Worm (Caenorhabditis elegans) whole organism, L1 larva: ENCODE measurements around the gene ugt-58.

Experiments used
- C16A3.4 ChIP-seq: fragments of 150-350 bp; optimal IDR thresholded peaks from 2 replicates; lab custom pipeline; 2014; ENCODE audit warnings: missing biosample characterization, missing genetic modification characterization
- C34B4.2 ChIP-seq: sonication (generic microtip); optimal IDR thresholded peaks from 2 replicates; lab custom pipeline; 2017; ENCODE audit warnings: mild to moderate bottlenecking, missing genetic modification characterization, missing compliant biosample characterization
- F16B12.6 ChIP-seq: fragments of 150-350 bp; optimal IDR thresholded peaks from 2 replicates; lab custom pipeline; 2014; ENCODE audit warnings: missing biosample characterization, missing genetic modification characterization
- Y116A8C.19 ChIP-seq: sonication (generic microtip); optimal IDR thresholded peaks from 2 replicates; lab custom pipeline; 2016; ENCODE audit warnings: missing compliant biosample characterization, missing genetic modification characterization, borderline replicate concordance
- aha-1 ChIP-seq: fragments of 150-350 bp; optimal IDR thresholded peaks from 2 replicates; lab custom pipeline; 2014; ENCODE audit warnings: missing biosample characterization, missing genetic modification characterization
- ama-1 ChIP-seq: fragments of 150-350 bp; optimal IDR thresholded peaks from 2 replicates; lab custom pipeline; 2014
- blmp-1 ChIP-seq: fragments of 150-350 bp; optimal IDR thresholded peaks from 2 replicates; lab custom pipeline; 2014; ENCODE audit warnings: missing biosample characterization, missing genetic modification characterization
- ceh-82 ChIP-seq, 3 experiments: fragments of 150-350 bp in 1 of 3; sonication (generic microtip) in 2 of 3; optimal IDR thresholded peaks; 2 replicates each; lab custom pipeline; 2014 to 2017; ENCODE audit warnings: missing biosample characterization in 3 of 3, missing genetic modification characterization in 3 of 3
- ces-1 ChIP-seq: fragments of 150-350 bp; optimal IDR thresholded peaks from 2 replicates; lab custom pipeline; 2014; ENCODE audit warnings: missing biosample characterization, missing genetic modification reagents, missing genetic modification characterization
- dpl-1 ChIP-seq, 3 experiments: fragments of 150-350 bp in 2 of 3; sonication (generic microtip) in 1 of 3; optimal IDR thresholded peaks; 2 replicates each; lab custom pipeline; 2014 to 2017; ENCODE audit warnings: missing biosample characterization in 3 of 3, missing genetic modification characterization in 3 of 3, missing genetic modification reagents in 3 of 3
- efl-1 ChIP-seq, 4 experiments: fragments of 150-350 bp; optimal IDR thresholded peaks in 3 of 4; peaks in 1 of 4; 1 replicate in 1 of 4; 2 replicates in 3 of 4; lab custom pipeline; 2014; ENCODE audit warnings: missing biosample characterization in 2 of 4, missing genetic modification characterization in 2 of 4, missing genetic modification reagents in 2 of 4
- efl-3 ChIP-seq: fragments of 200-800 bp; sonication (Bioruptor generic); optimal IDR thresholded peaks from 2 replicates; lab custom pipeline; 2018; ENCODE audit warnings: mild to moderate bottlenecking, missing genetic modification characterization, missing compliant biosample characterization
- egl-13 ChIP-seq: sonication (generic microtip); optimal IDR thresholded peaks from 2 replicates; lab custom pipeline; 2016; ENCODE audit warnings: missing genotype, missing genetic modification reagents, missing genetic modification characterization, missing compliant biosample characterization
- elt-2 ChIP-seq: sonication (generic microtip); optimal IDR thresholded peaks from 2 replicates; lab custom pipeline; 2016; ENCODE audit warnings: missing genetic modification characterization, mild to moderate bottlenecking, inconsistent platforms, missing compliant biosample characterization, missing genetic modification reagents
- elt-3 ChIP-seq, 6 experiments: fragments of 150-350 bp in 1 of 6; sonication (generic microtip); optimal IDR thresholded peaks; 2 replicates each; lab custom pipeline; 2017 to 2018; ENCODE audit warnings: missing biosample characterization in 6 of 6, missing genetic modification characterization in 6 of 6, inconsistent platforms in 1 of 6
- hpl-2 ChIP-seq: fragments of 150-350 bp; optimal IDR thresholded peaks from 2 replicates; lab custom pipeline; 2014; ENCODE audit warnings: missing biosample characterization, missing genetic modification reagents, missing genetic modification characterization
- jun-1 ChIP-seq: fragments of 150-350 bp; optimal IDR thresholded peaks from 2 replicates; lab custom pipeline; 2014; ENCODE audit warnings: missing biosample characterization, missing genetic modification reagents, missing genetic modification characterization
- lin-13 ChIP-seq: fragments of 150-350 bp; optimal IDR thresholded peaks from 2 replicates; lab custom pipeline; 2014; ENCODE audit warnings: missing biosample characterization, missing genetic modification reagents, missing genetic modification characterization
- lin-14 ChIP-seq: fragments of 200-800 bp; sonication (Bioruptor generic); optimal IDR thresholded peaks from 2 replicates; lab custom pipeline; 2018; ENCODE audit warnings: mild to moderate bottlenecking, missing genetic modification characterization, moderate library complexity, missing compliant biosample characterization
- lin-15B ChIP-seq: fragments of 150-350 bp; sonication (generic microtip); optimal IDR thresholded peaks from 3 replicates; lab custom pipeline; 2014; ENCODE audit warnings: missing biosample characterization, missing genetic modification characterization
- lin-35 ChIP-seq, 2 experiments: fragments of 150-350 bp; optimal IDR thresholded peaks; 2 replicates each; lab custom pipeline; 2014; ENCODE audit warnings: missing biosample characterization in 2 of 2, missing genetic modification characterization in 2 of 2, missing genetic modification reagents in 2 of 2
- lin-39 ChIP-seq: fragments of 150-350 bp; optimal IDR thresholded peaks from 2 replicates; lab custom pipeline; 2014; ENCODE audit warnings: missing biosample characterization, missing genetic modification reagents, missing genetic modification characterization
- lsy-2 ChIP-seq, 2 experiments: fragments of 150-350 bp; optimal IDR thresholded peaks; 2 replicates each; lab custom pipeline; 2014; ENCODE audit warnings: missing biosample characterization in 2 of 2, missing genetic modification characterization in 2 of 2
- mdl-1 ChIP-seq, 2 experiments: fragments of 150-350 bp; optimal IDR thresholded peaks; 2 replicates each; lab custom pipeline; 2014 to 2017; ENCODE audit warnings: missing biosample characterization in 2 of 2, missing genetic modification characterization in 2 of 2, inconsistent platforms in 1 of 2
- mef-2 ChIP-seq: fragments of 150-350 bp; optimal IDR thresholded peaks from 2 replicates; lab custom pipeline; 2014; ENCODE audit warnings: missing biosample characterization, missing genetic modification characterization
- mep-1 ChIP-seq: fragments of 150-350 bp; optimal IDR thresholded peaks from 2 replicates; lab custom pipeline; 2014; ENCODE audit warnings: missing biosample characterization, missing genetic modification characterization
- nhr-11 ChIP-seq: fragments of 150-350 bp; optimal IDR thresholded peaks from 2 replicates; lab custom pipeline; 2014; ENCODE audit warnings: missing biosample characterization, missing genetic modification characterization
- nhr-20 ChIP-seq: sonication (generic microtip); optimal IDR thresholded peaks from 2 replicates; lab custom pipeline; 2016; ENCODE audit warnings: mild to moderate bottlenecking, missing genetic modification characterization, missing compliant biosample characterization
- nhr-237 ChIP-seq: fragments of 150-350 bp; optimal IDR thresholded peaks from 2 replicates; lab custom pipeline; 2014; ENCODE audit warnings: missing biosample characterization, missing genetic modification characterization
- nhr-47 ChIP-seq: sonication (generic microtip); optimal IDR thresholded peaks from 2 replicates; lab custom pipeline; 2016; ENCODE audit warnings: mild to moderate bottlenecking, missing genetic modification characterization, moderate library complexity, missing compliant biosample characterization
- nhr-71 ChIP-seq: sonication (generic microtip); optimal IDR thresholded peaks from 2 replicates; lab custom pipeline; 2016; ENCODE audit warnings: mild to moderate bottlenecking, missing genetic modification characterization, moderate library complexity, missing compliant biosample characterization
- nhr-77 ChIP-seq: fragments of 150-350 bp; optimal IDR thresholded peaks from 2 replicates; lab custom pipeline; 2014; ENCODE audit warnings: missing biosample characterization, missing genetic modification characterization
- pqm-1 ChIP-seq: sonication (generic microtip); optimal IDR thresholded peaks from 3 replicates; lab custom pipeline; 2017; ENCODE audit warnings: missing biosample characterization, missing genetic modification characterization
- snpc-4 ChIP-seq: fragments of 150-350 bp; optimal IDR thresholded peaks from 2 replicates; lab custom pipeline; 2014; ENCODE audit warnings: missing biosample characterization, missing genetic modification characterization
- sox-4 ChIP-seq: sonication (generic microtip); optimal IDR thresholded peaks from 2 replicates; lab custom pipeline; 2016; ENCODE audit warnings: missing genetic modification characterization, missing compliant biosample characterization
- unc-130 ChIP-seq: fragments of 150-350 bp; optimal IDR thresholded peaks from 2 replicates; lab custom pipeline; 2017; ENCODE audit warnings: missing biosample characterization, missing genetic modification characterization, inconsistent platforms
- unc-62 ChIP-seq: fragments of 150-350 bp; optimal IDR thresholded peaks from 2 replicates; lab custom pipeline; 2014; ENCODE audit warnings: missing biosample characterization, missing genetic modification reagents, missing genetic modification characterization
- vab-15 ChIP-seq: sonication (generic microtip); optimal IDR thresholded peaks from 2 replicates; lab custom pipeline; 2017; ENCODE audit warnings: missing genotype, mild to moderate bottlenecking, missing genetic modification characterization, missing compliant biosample characterization
- xbp-1 ChIP-seq: sonication (generic microtip); optimal IDR thresholded peaks from 2 replicates; lab custom pipeline; 2016; ENCODE audit warnings: missing genetic modification characterization, missing compliant biosample characterization
- zag-1 ChIP-seq: fragments of 150-350 bp; optimal IDR thresholded peaks from 2 replicates; lab custom pipeline; 2014; ENCODE audit warnings: missing biosample characterization, missing genetic modification characterization
- zip-4 ChIP-seq: fragments of 200-800 bp; sonication (Bioruptor generic); optimal IDR thresholded peaks from 2 replicates; lab custom pipeline; 2018; ENCODE audit warnings: mild to moderate bottlenecking, missing genetic modification characterization, moderate library complexity, missing compliant biosample characterization

ugt-58 gene

ce11 chrII:9636300-9636699 is 49.7 kb upstream of the ugt-58 start, which contains the start of gene ZK1307.7:
TSS of gene ZK1307.7 (plus strand) at chrII:9636600.
- no peak for TF ChIP-seq zag-1 (tag; lab: Kevin White, UChicago)
- TF ChIP-seq lin-13 (GFP tag; lab: Kevin White, UChicago) = no peak
- no peak for TF ChIP-seq xbp-1 (tag; lab: Kevin White, UChicago)
- TF ChIP-seq elt-2 (tag; lab: Kevin White, UChicago) = no peak
- TF ChIP-seq F16B12.6 (tag; lab: Kevin White, UChicago) = no peak
- no peak for TF ChIP-seq ama-1 (lab: Kevin White, UChicago)
- no peak for TF ChIP-seq sox-4 (tag; lab: Kevin White, UChicago)
- no peak for TF ChIP-seq jun-1
- no peak for TF ChIP-seq C16A3.4 (tag; lab: Kevin White, UChicago)
- TF ChIP-seq egl-13 (tag; lab: Kevin White, UChicago) = no peak
- no peak for TF ChIP-seq ceh-82 (tag; optimal IDR thresholded peaks at IDR 0.05; lab: Kevin White, UChicago)
- TF ChIP-seq lin-35 (GFP tag; optimal IDR thresholded peaks at IDR 0.05; lab: Kevin White, UChicago) = no peak
- no peak for TF ChIP-seq nhr-77 (tag; lab: Kevin White, UChicago)

- TF ChIP-seq mef-2 (tag; lab: Kevin White, UChicago) (no peak), nhr-237 (tag; lab: Kevin White, UChicago) (no peak), nhr-47 (tag; lab: Kevin White, UChicago) (no peak), nhr-77 (tag; lab: Kevin White, UChicago) (no peak), nhr-11 (tag; lab: Kevin White, UChicago) (no peak)
Measured at ce11 chrII:9625930-9626329, 39.3 kb upstream of the ugt-58 start.

- TF ChIP-seq C16A3.4 (tag; lab: Kevin White, UChicago) (peak; percentile 27), nhr-20 (tag; lab: Kevin White, UChicago) (peak; percentile 3), unc-130 (no peak), lin-39 (no peak), jun-1 (no peak), lin-13 (GFP tag; lab: Kevin White, UChicago) (no peak), Y116A8C.19 (no peak), nhr-71 (tag; lab: Kevin White, UChicago) (peak; percentile 6), aha-1 (tag; lab: Kevin White, UChicago) (no peak), nhr-11 (tag; lab: Kevin White, UChicago) (no peak), zip-4 (GFP tag; lab: Kevin White, UChicago) (no peak), unc-62 (GFP tag; lab: Kevin White, UChicago) (no peak), zag-1 (tag; lab: Kevin White, UChicago) (no peak), efl-1 (optimal IDR thresholded peaks at IDR 0.05; lab: Kevin White, UChicago) (peak in 1 of 2 experiments; percentile 26), efl-1 (GFP tag; optimal IDR thresholded peaks at IDR 0.05 in 1 of 2; lab: Kevin White, UChicago) (peak; percentile 9 to 12), ces-1 (GFP tag; lab: Kevin White, UChicago) (no peak), lin-35 (GFP tag; optimal IDR thresholded peaks at IDR 0.05; lab: Kevin White, UChicago) (peak in 1 of 2 experiments; percentile 25), efl-3 (GFP tag; lab: Kevin White, UChicago) (no peak), F16B12.6 (tag; lab: Kevin White, UChicago) (no peak), vab-15 (tag; lab: Kevin White, UChicago) (no peak), mep-1 (tag; lab: Kevin White, UChicago) (peak; percentile 22), lsy-2 (tag; optimal IDR thresholded peaks at IDR 0.05; lab: Kevin White, UChicago) (peak; percentile 14 to 46), blmp-1 (tag; lab: Kevin White, UChicago) (peak; percentile 22), lin-15B (tag; lab: Kevin White, UChicago) (no peak), elt-3 (tag; optimal IDR thresholded peaks at IDR 0.05; lab: Kevin White, UChicago) (peak in 1 of 6 experiments; percentile 33), C34B4.2 (tag; lab: Kevin White, UChicago) (no peak), nhr-47 (tag; lab: Kevin White, UChicago) (no peak), mef-2 (tag; lab: Kevin White, UChicago) (no peak), mdl-1 (tag; optimal IDR thresholded peaks at IDR 0.05; lab: Kevin White, UChicago) (no peak), pqm-1 (tag; lab: Kevin White, UChicago) (no peak), lin-14 (GFP tag; lab: Kevin White, UChicago) (peak; percentile 19), xbp-1 (tag; lab: Kevin White, UChicago) (peak; percentile 98), dpl-1 (GFP tag; optimal IDR thresholded peaks at IDR 0.05; lab: Kevin White, UChicago) (peak in 2 of 3 experiments; percentile 10 to 39), sox-4 (tag; lab: Kevin White, UChicago) (no peak), hpl-2 (GFP tag; lab: Kevin White, UChicago) (no peak), snpc-4 (no peak)
- TF ChIP-seq, all 84 proteins: peak for 12
Measured at ce11 chrII:9624110-9624695, 37.6 kb upstream of the ugt-58 start, which contains the start of the genes dnj-20 and ZK1307.8. TSS of gene dnj-20 (minus strand) at chrII:9624176. TSS of gene ZK1307.8 (plus strand) at chrII:9624613.
